Worm (Caenorhabditis elegans): ENCODE data around the gene spe-49.

Gene spe-49

ce11 chrV:6317928-6318327, 36.8 kb downstream of the spe-49 start:
- TF ChIP-seq lin-40 (tag; optimal IDR thresholded peaks at IDR 0.05) (no peak), tbx-9 (tag; optimal IDR thresholded peaks at IDR 0.05; ENCODE audit: borderline replicate concordance) (no peak)

DNA sequence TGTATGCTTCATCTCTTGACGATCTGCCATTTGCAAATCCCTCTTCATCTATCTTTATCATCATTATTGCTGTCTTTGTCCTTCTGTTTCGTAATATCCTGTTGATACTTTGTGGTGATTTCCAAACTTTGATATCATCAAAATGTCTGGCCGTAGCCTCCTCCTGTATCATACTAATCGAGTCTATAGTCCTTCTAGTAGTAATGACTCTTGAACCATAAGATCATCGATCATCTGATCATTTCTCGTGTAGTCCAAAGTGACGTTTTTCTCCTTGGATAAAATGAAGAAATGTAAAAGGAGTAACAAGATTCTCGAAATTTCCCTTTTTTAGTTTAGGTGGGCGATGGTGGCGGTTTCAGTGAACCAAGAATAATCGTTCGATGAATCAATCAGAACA, 38.2 kb downstream of the spe-49 start:
- no peak for TF ChIP-seq ceh-79 (tag; optimal IDR thresholded peaks at IDR 0.05)
- TF ChIP-seq F22D6.2 (tag; optimal IDR thresholded peaks at IDR 0.05) = no peak
- no peak for TF ChIP-seq ceh-40 (GFP tag; IDR thresholded peaks at IDR 0.05)
- no peak for TF ChIP-seq F39B2.1 (GFP tag; IDR thresholded peaks at IDR 0.05)

ce11 chrV:6321280-6321679, 40.1 kb downstream of the spe-49 start:
- TF ChIP-seq nhr-80 (tag; optimal IDR thresholded peaks at IDR 0.05) = no peak
- TF ChIP-seq C06A6.2 (GFP tag; conservative IDR thresholded peaks at IDR 0.05) = no peak
- TF ChIP-seq mel-28 (tag; optimal IDR thresholded peaks at IDR 0.05; ENCODE audit: borderline replicate concordance) = no peak
- TF ChIP-seq madf-10 (tag; optimal IDR thresholded peaks at IDR 0.05) = no peak
- TF ChIP-seq lsy-27 (tag; optimal IDR thresholded peaks at IDR 0.05; ENCODE audit: borderline replicate concordance, insufficient read depth) = no peak
- no peak for TF ChIP-seq Y67H2A.10 (GFP tag; conservative IDR thresholded peaks at IDR 0.05)
- no peak for TF ChIP-seq F52B5.7 (tag; optimal IDR thresholded peaks at IDR 0.05)
- no peak for TF ChIP-seq akir-1 (GFP tag; optimal IDR thresholded peaks at IDR 0.05)
- TF ChIP-seq lsl-1 (GFP tag; optimal IDR thresholded peaks at IDR 0.05) = no peak
- no peak for TF ChIP-seq nhr-120 (GFP tag; IDR thresholded peaks at IDR 0.05)
- no peak for TF ChIP-seq tbx-9 (tag; optimal IDR thresholded peaks at IDR 0.05; ENCODE audit: borderline replicate concordance)
- no peak for TF ChIP-seq F33H1.4 (GFP tag; IDR thresholded peaks at IDR 0.05)
- no peak for TF ChIP-seq cebp-1 (GFP tag; IDR thresholded peaks at IDR 0.05)
- TF ChIP-seq cebp-1 (tag; optimal IDR thresholded peaks at IDR 0.05) = no peak
- no peak for TF ChIP-seq lir-1 (GFP tag; conservative IDR thresholded peaks at IDR 0.05)
- TF ChIP-seq ZK185.1 (tag; optimal IDR thresholded peaks at IDR 0.05; ENCODE audit: poor library complexity, severe bottlenecking) = no peak
- TF ChIP-seq ceh-79 (tag; optimal IDR thresholded peaks at IDR 0.05) = no peak
- no peak for TF ChIP-seq xnd-1 (tag; optimal IDR thresholded peaks at IDR 0.05)
- no peak for TF ChIP-seq pbrm-1 (GFP tag; IDR thresholded peaks at IDR 0.05)

DNA sequence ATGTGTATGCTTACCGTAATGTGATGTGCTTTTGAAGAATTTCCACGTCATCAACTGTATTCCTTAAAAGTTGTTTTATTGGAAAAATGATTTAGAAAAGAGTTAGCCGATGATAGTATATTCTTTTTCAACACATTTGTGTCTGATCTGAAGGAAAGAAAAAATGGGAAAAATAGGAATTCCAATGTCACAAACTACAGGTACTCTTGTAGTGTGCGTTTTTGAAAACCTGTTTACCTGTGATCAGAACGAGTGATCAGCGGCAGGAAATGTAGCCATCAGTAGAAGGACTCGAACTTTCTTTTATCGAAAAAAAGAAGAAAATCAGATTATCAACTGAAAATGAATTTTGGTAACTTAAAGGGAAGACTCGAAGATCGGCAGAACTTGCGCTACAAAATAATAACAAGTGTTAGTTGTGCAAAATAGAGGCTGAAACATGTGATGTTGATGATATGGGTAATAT, 40.6 kb downstream of the spe-49 start, which contains the start of gene T28C12.15:
T28C12.15 (minus strand) TSS at position 51 of the 466 bp plus-strand sequence.
- TF ChIP-seq akir-1 (GFP tag; optimal IDR thresholded peaks at IDR 0.05) (no peak), hsf-1 (GFP tag; IDR thresholded peaks at IDR 0.05) (0 out of 2 replicates have a peak, but pooled peaks have one; percentile 15)

DNA sequence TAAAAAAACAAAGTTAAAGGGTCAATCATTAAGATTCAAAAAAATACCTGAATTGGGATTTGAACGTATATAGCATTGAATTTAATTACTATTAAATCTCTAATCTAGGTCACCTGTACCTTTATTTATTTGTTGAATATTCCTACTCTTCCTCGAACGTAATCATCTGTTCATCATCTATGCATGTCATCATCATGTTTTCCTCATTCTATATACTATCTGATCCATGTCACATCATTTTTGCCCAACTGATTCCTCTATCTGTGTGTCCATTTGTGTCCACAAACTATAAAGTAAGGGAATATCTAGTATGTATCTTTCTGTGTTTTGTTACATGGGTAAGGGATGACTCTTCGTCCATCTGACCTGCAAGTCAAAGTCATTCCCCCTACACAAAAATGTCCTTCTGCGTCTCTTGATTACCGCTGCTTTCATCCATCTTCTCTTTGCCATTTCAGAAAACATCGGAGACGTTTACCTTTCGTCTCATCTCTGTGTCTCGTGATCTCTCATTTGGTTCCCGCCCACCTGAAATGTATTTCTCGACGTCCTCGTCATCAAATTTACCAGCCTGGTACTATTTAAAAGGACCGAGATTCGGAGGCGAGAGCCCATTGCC, 41.7 kb downstream of the spe-49 start:
- TF ChIP-seq F52B5.7 (tag; optimal IDR thresholded peaks at IDR 0.05) (no peak), cebp-1 (GFP tag; IDR thresholded peaks at IDR 0.05) (no peak), cebp-1 (tag; optimal IDR thresholded peaks at IDR 0.05) (peak; percentile 3)

DNA sequence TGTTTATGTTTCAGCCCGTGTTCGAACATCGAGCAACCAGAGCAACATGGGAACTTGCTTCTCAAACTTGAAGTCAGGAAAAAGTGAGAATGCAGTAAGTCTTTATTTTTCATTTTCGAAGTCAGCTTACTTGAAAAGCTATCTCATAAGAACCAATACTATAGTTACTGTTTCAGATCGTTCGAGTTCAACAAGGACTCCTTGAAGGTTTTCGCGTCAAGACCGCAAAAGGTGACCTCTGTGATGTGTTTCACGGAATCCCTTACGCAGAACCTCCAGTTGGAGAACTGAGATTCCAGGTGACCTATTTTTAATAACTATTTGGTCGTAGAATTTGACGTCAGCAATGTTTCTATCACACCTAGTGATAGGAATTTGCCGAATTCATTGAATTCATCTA, 42.4 kb downstream of the spe-49 start:
- no peak for TF ChIP-seq athp-1 (tag; optimal IDR thresholded peaks at IDR 0.05)
- TF ChIP-seq ama-1 (optimal IDR thresholded peaks at IDR 0.05) = no peak
- no peak for TF ChIP-seq ama-1 (GFP tag; optimal IDR thresholded peaks at IDR 0.05)
- TF ChIP-seq madf-3 (GFP tag; IDR thresholded peaks at IDR 0.05) = 0 out of 2 replicates have a peak, but pooled peaks have one; percentile 71
- TF ChIP-seq B0336.3 (GFP tag; IDR thresholded peaks at IDR 0.05) = no peak
- no peak for TF ChIP-seq lsl-1 (GFP tag; optimal IDR thresholded peaks at IDR 0.05)
- TF ChIP-seq egl-44 (GFP tag; IDR thresholded peaks at IDR 0.05) = no peak
- 0 out of 2 replicates have a peak, but pooled peaks have one; percentile 9 for TF ChIP-seq Y56A3A.18 (GFP tag; IDR thresholded peaks at IDR 0.05)
- 0 out of 2 replicates have a peak, but pooled peaks have one; percentile 38 for TF ChIP-seq nfyb-1 (GFP tag; IDR thresholded peaks at IDR 0.05)

Data from whole organism, young adult.